Worm (Caenorhabditis elegans) whole organism, L4 larva: ENCODE measurements around the gene twk-11.

Source experiments
- F44E2.7 ChIP-seq: fragments of 200-800 bp; sonication (Bioruptor generic); IDR thresholded peaks from 2 replicates; pipeline ENCODE4 v2.1.2; 2022; ENCODE audit warnings: missing genetic modification characterization, missing compliant biosample characterization
- F49E8.2 ChIP-seq: sonication (generic microtip); optimal IDR thresholded peaks from 2 replicates; lab custom pipeline; 2016; ENCODE audit warnings: missing compliant biosample characterization, mild to moderate bottlenecking, missing genetic modification characterization, borderline replicate concordance
- ceh-82 ChIP-seq: sonication (generic microtip); optimal IDR thresholded peaks from 2 replicates; lab custom pipeline; 2017; ENCODE audit warnings: missing biosample characterization, missing genetic modification characterization
- daf-16 ChIP-seq, 3 experiments: sonication (generic microtip); optimal IDR thresholded peaks; 2 replicates each; lab custom pipeline; 2016 to 2017; ENCODE audit warnings: missing genetic modification characterization in 3 of 3, missing genetic modification reagents in 3 of 3, mild to moderate bottlenecking in 2 of 3, missing compliant biosample characterization in 2 of 3, missing biosample characterization in 1 of 3, moderate library complexity in 1 of 3
- dpl-1 ChIP-seq: fragments of 150-350 bp; optimal IDR thresholded peaks from 2 replicates; lab custom pipeline; 2014; ENCODE audit warnings: missing biosample characterization, missing genetic modification reagents, missing genetic modification characterization
- fos-1 ChIP-seq: fragments of 150-350 bp; optimal IDR thresholded peaks from 2 replicates; lab custom pipeline; 2014; ENCODE audit warnings: missing biosample characterization, missing genetic modification characterization
- lir-3 ChIP-seq: sonication (generic microtip); optimal IDR thresholded peaks from 2 replicates; lab custom pipeline; 2016; ENCODE audit warnings: mild to moderate bottlenecking, missing genetic modification characterization, missing compliant biosample characterization
- nhr-111 ChIP-seq: fragments of 200-800 bp; sonication (Bioruptor generic); optimal IDR thresholded peaks from 2 replicates; lab custom pipeline; 2018; ENCODE audit warnings: mild to moderate bottlenecking, missing genetic modification characterization, missing compliant biosample characterization
- pha-4 ChIP-seq, 2 experiments: fragments of 150-350 bp in 1 of 2; fragments of 200-800 bp in 1 of 2; sonication (Bioruptor generic) in 1 of 2; IDR thresholded peaks in 1 of 2; optimal IDR thresholded peaks in 1 of 2; 2 replicates each; pipeline versions ENCODE4 v1.3.6 to Lab custom; 2014 to 2022; ENCODE audit warnings: missing genetic modification characterization in 2 of 2, missing genetic modification reagents in 2 of 2, missing biosample characterization in 1 of 2, missing compliant biosample characterization in 1 of 2
- php-3 ChIP-seq: fragments of 200-800 bp; sonication (Bioruptor generic); IDR thresholded peaks from 2 replicates; pipeline ENCODE4 v1.3.6; 2022; ENCODE audit warnings: missing genetic modification reagents, missing genetic modification characterization, missing compliant biosample characterization
- pqm-1 ChIP-seq: sonication (generic microtip); optimal IDR thresholded peaks from 2 replicates; lab custom pipeline; 2017; ENCODE audit warnings: missing biosample characterization, missing genetic modification characterization
- skn-1 ChIP-seq: fragments of 150-350 bp; optimal IDR thresholded peaks from 2 replicates; lab custom pipeline; 2014; ENCODE audit warnings: missing biosample characterization, missing genetic modification characterization
- snpc-1.2 ChIP-seq: fragments of 200-800 bp; sonication (Bioruptor generic); IDR thresholded peaks from 2 replicates; pipeline ENCODE4 v1.3.6; 2022; ENCODE audit warnings: missing genetic modification reagents, missing genetic modification characterization, missing compliant biosample characterization
- snpc-4 ChIP-seq: fragments of 150-350 bp; optimal IDR thresholded peaks from 2 replicates; lab custom pipeline; 2014; ENCODE audit warnings: missing biosample characterization, missing genetic modification characterization

DNA sequence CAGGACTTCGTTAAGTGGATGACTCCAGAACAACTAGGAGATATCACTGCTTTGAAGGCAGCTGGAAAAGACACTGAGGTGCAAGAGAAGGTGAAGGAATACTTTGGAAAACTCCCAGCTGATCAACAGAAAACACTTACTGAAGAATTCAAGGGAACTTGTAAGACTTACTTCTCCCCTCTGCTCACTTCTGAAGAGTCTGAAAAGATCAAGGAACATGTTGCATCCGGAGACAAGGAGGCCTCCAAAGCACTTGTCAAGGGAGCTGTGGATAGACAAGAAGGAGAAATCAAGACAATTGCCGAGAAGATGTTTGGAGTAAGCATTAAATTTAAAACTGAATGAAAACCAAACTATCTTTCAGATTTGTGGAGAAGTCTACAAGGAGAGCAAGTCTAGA, 43.0 kb upstream of the twk-11 start:
- TF ChIP-seq pqm-1 (tag; lab: Kevin White, UChicago): no peak
- TF ChIP-seq lir-3: no peak
- no peak for TF ChIP-seq php-3 (GFP tag; lab: Robert Waterston, UW)
- TF ChIP-seq nhr-111 (GFP tag; lab: Kevin White, UChicago): no peak
- TF ChIP-seq ceh-82 (tag; lab: Kevin White, UChicago): no peak
- no peak for TF ChIP-seq dpl-1 (GFP tag; lab: Kevin White, UChicago)
- no peak for TF ChIP-seq snpc-1.2 (GFP tag; lab: Robert Waterston, UW)
- no peak for TF ChIP-seq snpc-4 (tag; lab: Kevin White, UChicago)
- TF ChIP-seq pha-4 (GFP tag; IDR thresholded peaks at IDR 0.05; lab: Robert Waterston, UW): no peak
- TF ChIP-seq pha-4 (tag; optimal IDR thresholded peaks at IDR 0.05; lab: Kevin White, UChicago): no peak
- no peak for TF ChIP-seq F44E2.7 (GFP tag; lab: Robert Waterston, UW)
- no peak for TF ChIP-seq F49E8.2 (tag; lab: Kevin White, UChicago)
- no peak for TF ChIP-seq fos-1 (tag; lab: Kevin White, UChicago)
- TF ChIP-seq skn-1 (tag; lab: Kevin White, UChicago): no peak
- TF ChIP-seq daf-16 (GFP tag; optimal IDR thresholded peaks at IDR 0.05; lab: Kevin White, UChicago): no peak
- no peak for TF ChIP-seq daf-16 (tag; optimal IDR thresholded peaks at IDR 0.05; lab: Kevin White, UChicago)
